Worm (Caenorhabditis elegans): ENCODE data around the gene K09C4.7.

DNA sequence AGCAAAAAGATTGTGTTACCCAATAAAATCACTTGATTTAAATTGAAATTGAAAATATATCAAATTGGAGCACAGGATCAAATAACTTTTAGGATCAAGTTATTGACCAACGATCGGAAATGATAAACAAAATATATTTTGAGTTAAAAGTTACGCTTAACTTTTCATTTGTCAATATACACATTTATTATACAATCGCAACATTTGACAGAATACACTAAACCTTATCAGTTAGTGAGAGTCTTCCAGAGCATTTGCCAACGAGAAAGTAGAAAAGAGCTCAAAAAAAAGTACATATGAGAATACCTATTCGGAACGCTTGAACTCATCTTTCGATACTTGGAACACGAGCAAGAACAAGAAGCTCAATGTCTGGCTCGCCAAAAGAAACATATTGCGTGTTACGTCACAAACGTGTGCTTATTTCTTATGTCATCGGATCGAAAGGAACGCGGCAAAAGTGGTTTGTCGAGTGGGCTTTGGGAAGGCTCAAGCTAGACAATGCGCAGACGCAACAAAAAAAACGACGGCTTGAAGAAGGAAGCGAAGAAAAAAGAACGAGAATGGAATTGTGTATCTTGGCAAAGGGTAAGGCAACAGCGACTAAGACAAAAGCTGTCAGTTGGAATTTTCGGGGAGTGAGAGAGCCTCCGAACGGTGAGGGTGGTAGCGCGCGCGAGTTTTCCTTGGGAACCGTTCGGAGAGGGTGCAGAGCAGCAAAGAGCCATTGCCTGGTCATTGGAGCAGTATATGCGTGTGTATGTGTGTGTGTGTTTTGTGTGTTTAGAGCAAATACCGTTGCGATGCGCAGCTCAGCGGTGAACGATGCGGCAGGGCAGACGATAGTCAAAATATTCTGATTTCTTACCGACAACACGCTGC lies 46.1 kb upstream of the K09C4.7 start:
- TF ChIP-seq mcd-1 (GFP tag; IDR thresholded peaks at IDR 0.05) (no peak), unc-62 (GFP tag; optimal IDR thresholded peaks at IDR 0.05) (no peak), ztf-22 (GFP tag; optimal IDR thresholded peaks at IDR 0.05) (no peak), bed-1 (GFP tag; IDR thresholded peaks at IDR 0.05) (no peak), ama-1 (optimal IDR thresholded peaks at IDR 0.05) (no peak), ama-1 (GFP tag; optimal IDR thresholded peaks at IDR 0.05) (no peak), rpc-1 (optimal IDR thresholded peaks at IDR 0.05) (no peak), rpc-1 (tag; optimal IDR thresholded peaks at IDR 0.05) (no peak), F49E8.2 (tag; optimal IDR thresholded peaks at IDR 0.05; ENCODE audit: insufficient read depth) (no peak), bed-2 (GFP tag; IDR thresholded peaks at IDR 0.05) (no peak), cebp-2 (GFP tag; IDR thresholded peaks at IDR 0.05) (no peak), egrh-3 (GFP tag; IDR thresholded peaks at IDR 0.05) (no peak), ztf-25 (GFP tag; IDR thresholded peaks at IDR 0.05) (no peak), ceh-40 (GFP tag; IDR thresholded peaks at IDR 0.05) (no peak), lir-1 (GFP tag; conservative IDR thresholded peaks at IDR 0.05) (no peak), xnd-1 (tag; optimal IDR thresholded peaks at IDR 0.05) (no peak)
